Fruit fly (Drosophila melanogaster): Measurements from ENCODE around the gene Drsl6.

Drsl6 gene

DNA sequence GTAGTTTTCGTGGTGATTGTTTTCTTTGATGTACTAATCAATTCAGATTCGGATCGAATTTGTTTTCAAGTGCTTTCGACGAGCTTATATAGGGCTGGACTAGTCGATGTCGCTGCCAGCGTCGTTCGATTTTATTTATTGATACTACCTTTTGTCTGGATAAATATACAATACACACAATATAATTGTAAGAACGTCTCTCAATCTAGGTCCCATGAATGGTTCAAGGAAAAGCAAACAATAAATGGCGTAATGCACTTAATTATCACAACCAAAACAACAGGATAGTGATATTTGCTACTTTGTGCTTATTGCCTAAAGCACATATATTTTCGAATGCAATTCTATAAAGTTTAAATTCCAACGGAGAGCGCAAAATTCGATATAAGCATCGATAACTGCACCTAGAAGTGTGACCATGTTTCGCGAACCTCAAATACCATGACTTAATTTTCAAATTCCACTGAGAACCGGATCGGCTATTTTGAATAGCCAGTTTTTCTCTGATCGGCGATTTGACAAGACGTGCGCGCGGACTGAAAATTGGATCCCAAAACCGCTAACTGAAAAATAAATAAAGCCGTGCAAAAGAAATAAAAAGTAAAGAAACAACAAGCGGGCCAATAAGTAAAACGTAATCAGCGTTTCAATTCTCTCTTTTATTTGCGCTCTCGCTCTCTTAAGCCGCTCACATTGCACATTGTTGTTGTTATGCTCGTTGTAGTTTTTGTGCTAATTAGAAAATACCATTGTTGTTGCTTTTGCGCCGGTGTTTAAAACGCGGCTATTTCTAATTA lies at the start of gene Drsl6, which contains the start of gene kst:
Gene Drsl6, minus strand, starts transcription at position 51 of the 797 bp plus-strand sequence.
Gene kst, plus strand, starts transcription at position 493 of the 797 bp plus-strand sequence.
- TF ChIP-seq OdsH (GFP tag; optimal IDR thresholded peaks at IDR 0.05), result no peak
- TF ChIP-seq Rel (GFP tag; optimal IDR thresholded peaks at IDR 0.05), result no peak
- peak; percentile 27 for TF ChIP-seq Rel (tag; optimal IDR thresholded peaks at IDR 0.05)
- TF ChIP-seq Vsx2 (GFP tag; optimal IDR thresholded peaks at IDR 0.05; ENCODE audit: partially characterized antibody), result peak; percentile 52
- TF ChIP-seq GATAd (GFP tag; optimal IDR thresholded peaks at IDR 0.05), result no peak
- peak; percentile 19 for TF ChIP-seq rgr (GFP tag; optimal IDR thresholded peaks at IDR 0.05)
- TF ChIP-seq CG32264 (GFP tag; optimal IDR thresholded peaks at IDR 0.05), result no peak
- TF ChIP-seq dl (GFP tag; optimal IDR thresholded peaks at IDR 0.05; ENCODE audit: insufficient read depth in 1 of 2, partially characterized antibody in 2 of 2), result no peak
- no peak for TF ChIP-seq N (GFP tag; optimal IDR thresholded peaks at IDR 0.05)
- peak; percentile 47 for TF ChIP-seq Sp1 (GFP tag; optimal IDR thresholded peaks at IDR 0.05)
- TF ChIP-seq lola (GFP tag; optimal IDR thresholded peaks at IDR 0.05), result no peak
- TF ChIP-seq sv (GFP tag; optimal IDR thresholded peaks at IDR 0.05), result peak; percentile 19
- TF ChIP-seq jim (GFP tag; optimal IDR thresholded peaks at IDR 0.05), result peak; percentile 80
- TF ChIP-seq br (GFP tag; optimal IDR thresholded peaks at IDR 0.05), result no peak
- no peak for TF ChIP-seq usp (GFP tag; optimal IDR thresholded peaks at IDR 0.05)
- TF ChIP-seq dsf (GFP tag; optimal IDR thresholded peaks at IDR 0.05; ENCODE audit: borderline replicate concordance), result no peak
- TF ChIP-seq HLH106 (tag; optimal IDR thresholded peaks at IDR 0.05), result peak; percentile 23
- no peak for TF ChIP-seq sage (GFP tag; optimal IDR thresholded peaks at IDR 0.05)
- TF ChIP-seq tai (GFP tag; optimal IDR thresholded peaks at IDR 0.05), result no peak
- no peak for TF ChIP-seq psq (GFP tag; optimal IDR thresholded peaks at IDR 0.05)
- TF ChIP-seq Dif (GFP tag; optimal IDR thresholded peaks at IDR 0.05; ENCODE audit: partially characterized antibody), result peak; percentile 59
- TF ChIP-seq foxo (GFP tag; optimal IDR thresholded peaks at IDR 0.05), result no peak
- peak; percentile 13 for TF ChIP-seq h (GFP tag; optimal IDR thresholded peaks at IDR 0.05)
- TF ChIP-seq Myc (optimal IDR thresholded peaks at IDR 0.05), result no peak
- TF ChIP-seq Hr83 (GFP tag; optimal IDR thresholded peaks at IDR 0.05; ENCODE audit: poor library complexity, severe bottlenecking), result peak; percentile 67
- TF ChIP-seq Hnf4 (GFP tag; optimal IDR thresholded peaks at IDR 0.05), result peak; percentile 16

DNA sequence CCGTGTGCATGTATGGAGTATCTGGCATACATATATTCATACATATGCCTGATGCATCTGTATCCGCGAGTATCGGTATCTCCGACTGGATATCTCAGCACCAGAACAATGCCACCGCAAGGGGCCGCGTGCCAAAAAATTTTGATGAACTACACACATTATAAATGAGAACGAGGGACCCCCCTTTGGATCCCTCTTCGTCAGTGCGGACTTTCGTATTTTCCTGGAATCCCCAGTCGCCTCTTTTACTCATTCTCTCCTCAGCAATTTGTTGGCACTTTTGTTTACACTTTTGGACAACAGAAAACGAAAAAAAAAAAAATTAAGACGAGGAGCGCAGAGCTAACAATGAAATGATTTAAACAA lies 49.2 kb upstream of the Drsl6 start:
- TF ChIP-seq Rel (GFP tag; optimal IDR thresholded peaks at IDR 0.05), result no peak
- TF ChIP-seq Rel (tag; optimal IDR thresholded peaks at IDR 0.05), result peak; percentile 83
- TF ChIP-seq foxo (GFP tag; optimal IDR thresholded peaks at IDR 0.05), result no peak

DNA sequence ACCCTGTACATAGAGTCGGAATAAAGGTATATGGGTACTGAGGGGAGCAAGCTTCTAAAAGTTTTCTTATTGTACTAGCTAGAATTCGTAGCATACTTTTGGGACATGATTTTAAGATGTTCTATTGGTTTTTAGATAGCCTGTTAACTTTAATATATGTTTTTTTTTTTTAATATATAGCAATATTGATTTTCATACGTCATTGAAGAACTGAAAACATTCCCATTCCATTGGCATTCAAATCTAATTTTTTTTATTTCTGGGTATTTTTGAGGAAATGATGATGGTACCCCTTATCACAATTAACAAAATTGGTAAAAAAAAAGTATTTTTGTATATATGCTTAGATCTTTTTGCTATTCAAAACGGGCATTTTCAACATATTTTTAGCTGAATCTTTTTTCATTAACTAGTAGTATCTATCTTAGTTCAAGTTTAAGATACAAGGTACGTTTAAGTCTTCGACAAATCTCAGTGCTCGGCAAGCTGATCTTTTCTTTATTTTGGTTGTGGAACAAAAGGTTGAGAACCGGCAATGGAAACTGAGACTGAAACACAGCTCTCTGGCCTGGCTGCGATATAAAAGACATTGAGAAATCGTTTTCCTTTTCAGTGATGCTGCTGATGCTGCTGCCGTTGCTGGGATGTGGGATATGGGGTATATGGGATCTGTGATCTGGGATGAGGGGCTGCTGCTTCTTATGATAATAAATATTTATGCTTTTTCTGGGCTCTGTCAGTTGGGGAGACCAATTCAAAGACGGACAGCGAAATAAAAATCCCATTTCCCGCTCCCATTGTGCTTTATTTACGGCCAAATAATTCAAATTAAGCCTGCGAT lies 48.6 kb upstream of the Drsl6 start:
- TF ChIP-seq br (GFP tag; optimal IDR thresholded peaks at IDR 0.05), result no peak
- peak; percentile 44 for TF ChIP-seq psq (GFP tag; optimal IDR thresholded peaks at IDR 0.05)
- TF ChIP-seq CrebA (GFP tag; optimal IDR thresholded peaks at IDR 0.05; ENCODE audit: borderline replicate concordance), result no peak
- peak; percentile 54 for TF ChIP-seq HLH106 (tag; optimal IDR thresholded peaks at IDR 0.05)
- TF ChIP-seq Hr78 (GFP tag; optimal IDR thresholded peaks at IDR 0.05), result no peak
- TF ChIP-seq OdsH (GFP tag; optimal IDR thresholded peaks at IDR 0.05), result peak; percentile 64
- no peak for TF ChIP-seq sv (GFP tag; optimal IDR thresholded peaks at IDR 0.05)
- TF ChIP-seq Sp1 (GFP tag; optimal IDR thresholded peaks at IDR 0.05), result peak; percentile 57
- peak in 1 of 2 experiments; percentile 60 for TF ChIP-seq foxo (GFP tag; optimal IDR thresholded peaks at IDR 0.05)
- peak; percentile 42 for TF ChIP-seq Hr83 (GFP tag; optimal IDR thresholded peaks at IDR 0.05; ENCODE audit: poor library complexity, severe bottlenecking)
- peak; percentile 63 for TF ChIP-seq pan (optimal IDR thresholded peaks at IDR 0.05)
- TF ChIP-seq fru (GFP tag; optimal IDR thresholded peaks at IDR 0.05), result peak; percentile 13
- peak; percentile 52 for TF ChIP-seq rgr (GFP tag; optimal IDR thresholded peaks at IDR 0.05)
- peak; percentile 19 for TF ChIP-seq ey (GFP tag; optimal IDR thresholded peaks at IDR 0.05)
- TF ChIP-seq dmrt93B (GFP tag; optimal IDR thresholded peaks at IDR 0.05), result peak; percentile 41
- peak; percentile 41 for TF ChIP-seq h (GFP tag; optimal IDR thresholded peaks at IDR 0.05)
- peak; percentile 68 for TF ChIP-seq woc (GFP tag; optimal IDR thresholded peaks at IDR 0.05)
